Worm (Caenorhabditis elegans): Measurements from ENCODE around the gene cyn-2.

The cyn-2 gene

ce11 chrIII:13722387-13723122, 30.1 kb downstream of the cyn-2 start:
- TF ChIP-seq nhr-6 (tag; optimal IDR thresholded peaks at IDR 0.05) (no peak), mbf-1 (tag; optimal IDR thresholded peaks at IDR 0.05) (no peak), R02D3.7 (tag; optimal IDR thresholded peaks at IDR 0.05) (no peak)

- TF ChIP-seq elt-3 (tag; optimal IDR thresholded peaks at IDR 0.05) (no peak), nhr-11 (tag; optimal IDR thresholded peaks at IDR 0.05) (no peak), nhr-21 (tag; optimal IDR thresholded peaks at IDR 0.05) (no peak), ztf-1 (GFP tag; conservative IDR thresholded peaks at IDR 0.05) (no peak), mdl-1 (tag; optimal IDR thresholded peaks at IDR 0.05) (no peak), dmd-4 (tag; optimal IDR thresholded peaks at IDR 0.05) (no peak), aly-2 (tag; optimal IDR thresholded peaks at IDR 0.05) (no peak)
These were observed 31.8 kb downstream of the cyn-2 start for ce11 chrIII:13724018-13724892.

- TF ChIP-seq nhr-25 (tag; optimal IDR thresholded peaks at IDR 0.05): no peak
These were observed 37.3 kb downstream of the cyn-2 start for ce11 chrIII:13729760-13730159.

- TF ChIP-seq sem-4 (tag; optimal IDR thresholded peaks at IDR 0.05) (no peak), ztf-11 (tag; optimal IDR thresholded peaks at IDR 0.05) (no peak), mdl-1 (tag; optimal IDR thresholded peaks at IDR 0.05) (no peak), unc-55 (GFP tag; optimal IDR thresholded peaks at IDR 0.05) (no peak), nhr-12 (tag; optimal IDR thresholded peaks at IDR 0.05) (no peak), lin-11 (tag; optimal IDR thresholded peaks at IDR 0.05) (no peak), sma-9 (GFP tag; optimal IDR thresholded peaks at IDR 0.05) (no peak), sma-9 (tag; optimal IDR thresholded peaks at IDR 0.05) (no peak), R02D3.7 (tag; optimal IDR thresholded peaks at IDR 0.05) (no peak), nhr-11 (tag; optimal IDR thresholded peaks at IDR 0.05) (no peak), ztf-1 (GFP tag; conservative IDR thresholded peaks at IDR 0.05) (no peak), sma-3 (GFP tag; optimal IDR thresholded peaks at IDR 0.05) (no peak), mbf-1 (tag; optimal IDR thresholded peaks at IDR 0.05) (no peak), nhr-77 (tag; optimal IDR thresholded peaks at IDR 0.05) (no peak)
These were observed 39.1 kb downstream of the cyn-2 start, which contains the start of gene W06F12.2 for ce11 chrIII:13731589-13731988. TSS of gene W06F12.2 (minus strand) at chrIII:13731689.

- TF ChIP-seq F13H6.1 (tag; optimal IDR thresholded peaks at IDR 0.05): no peak
- TF ChIP-seq mdl-1 (tag; optimal IDR thresholded peaks at IDR 0.05): no peak
- TF ChIP-seq nhr-77 (tag; optimal IDR thresholded peaks at IDR 0.05): no peak
- no peak for TF ChIP-seq zag-1 (tag; optimal IDR thresholded peaks at IDR 0.05)
- TF ChIP-seq fos-1 (tag; optimal IDR thresholded peaks at IDR 0.05): peak; percentile 77
These were observed 40.2 kb downstream of the cyn-2 start for ce11 chrIII:13732665-13733064.

- peak; percentile 42 for TF ChIP-seq F13H6.1 (tag; optimal IDR thresholded peaks at IDR 0.05)
- TF ChIP-seq fos-1 (tag; optimal IDR thresholded peaks at IDR 0.05): peak; percentile 98
- TF ChIP-seq crh-2 (tag; optimal IDR thresholded peaks at IDR 0.05): peak; percentile 80
- TF ChIP-seq ztf-11 (tag; optimal IDR thresholded peaks at IDR 0.05): no peak
- no peak for TF ChIP-seq nhr-23 (tag; optimal IDR thresholded peaks at IDR 0.05)
- peak; percentile 19 for TF ChIP-seq sma-9 (GFP tag; optimal IDR thresholded peaks at IDR 0.05)
- no peak for TF ChIP-seq sma-9 (tag; optimal IDR thresholded peaks at IDR 0.05)
- no peak for TF ChIP-seq C34F6.9 (tag; optimal IDR thresholded peaks at IDR 0.05)
These were observed 41.4 kb downstream of the cyn-2 start for ce11 chrIII:13733833-13734232.

- TF ChIP-seq nhr-129 (tag; optimal IDR thresholded peaks at IDR 0.05) (no peak), ama-1 (optimal IDR thresholded peaks at IDR 0.05) (no peak), sem-4 (tag; optimal IDR thresholded peaks at IDR 0.05) (no peak), sma-9 (GFP tag; optimal IDR thresholded peaks at IDR 0.05) (no peak), sma-9 (tag; optimal IDR thresholded peaks at IDR 0.05) (no peak), lin-13 (GFP tag; optimal IDR thresholded peaks at IDR 0.05) (no peak), unc-39 (tag; optimal IDR thresholded peaks at IDR 0.05) (no peak), mab-5 (tag; optimal IDR thresholded peaks at IDR 0.05) (no peak), C34F6.9 (tag; optimal IDR thresholded peaks at IDR 0.05) (no peak), unc-55 (GFP tag; optimal IDR thresholded peaks at IDR 0.05) (no peak), crh-2 (tag; optimal IDR thresholded peaks at IDR 0.05) (no peak), mdl-1 (tag; optimal IDR thresholded peaks at IDR 0.05) (no peak), ZK546.5 (tag; optimal IDR thresholded peaks at IDR 0.05) (no peak), elt-3 (tag; optimal IDR thresholded peaks at IDR 0.05) (no peak), nhr-10 (tag; optimal IDR thresholded peaks at IDR 0.05) (no peak)
These were observed 42.5 kb downstream of the cyn-2 start, which contains the start of gene W06F12.3 for ce11 chrIII:13735008-13735407. TSS of gene W06F12.3 (plus strand) at chrIII:13735030.
